Fruit fly (Drosophila melanogaster): ENCODE measurements around the gene CG12499.
A peak's percentile ranks its signal among the peaks of the same experiment; 100 is the strongest.

CG12499 gene

DNA sequence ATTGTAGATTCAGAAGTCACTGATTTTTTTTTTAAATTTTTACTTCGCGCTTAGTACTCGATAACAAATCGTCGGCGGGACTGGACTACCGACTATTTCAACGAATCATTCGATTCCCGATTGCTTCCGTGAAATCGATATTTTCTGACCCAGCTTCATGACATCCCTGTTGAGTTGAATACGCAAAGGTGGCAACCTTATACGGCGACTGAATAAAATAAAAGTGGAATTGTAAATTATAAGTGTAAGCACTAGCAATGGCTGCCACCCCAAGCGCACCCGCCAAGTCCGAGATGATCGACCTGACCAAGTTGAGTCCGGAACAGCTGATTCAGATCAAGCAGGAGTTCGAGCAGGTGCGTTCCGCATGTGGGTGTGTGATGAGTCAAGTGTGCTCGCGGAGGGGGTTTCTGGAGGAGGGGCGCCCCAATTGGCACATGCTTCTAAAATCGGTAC lies 40.7 kb upstream of the CG12499 start, which contains the start of gene Pfdn5 (continued):
- no peak for TF ChIP-seq Camta (GFP tag; optimal IDR thresholded peaks at IDR 0.05)
- no peak for TF ChIP-seq en (GFP tag; optimal IDR thresholded peaks at IDR 0.05)
- no peak for TF ChIP-seq eve (GFP tag; optimal IDR thresholded peaks at IDR 0.05)
- TF ChIP-seq Med (GFP tag): peak; percentile 87
- no peak for TF ChIP-seq h (optimal IDR thresholded peaks at IDR 0.05)
- no peak for TF ChIP-seq Trl (optimal IDR thresholded peaks at IDR 0.05)
- peak; percentile 2 for TF ChIP-seq Trl (GFP tag; optimal IDR thresholded peaks at IDR 0.05)
- TF ChIP-seq Fer1 (GFP tag; optimal IDR thresholded peaks at IDR 0.05): no peak
- peak; percentile 98 for TF ChIP-seq Dref (GFP tag; IDR thresholded peaks at IDR 0.05)
- TF ChIP-seq tna (GFP tag; IDR thresholded peaks at IDR 0.05; ENCODE audit: partially characterized antibody): peak; percentile 87
- no peak for TF ChIP-seq CG8359 (GFP tag; optimal IDR thresholded peaks at IDR 0.05; ENCODE audit: borderline replicate concordance)
- TF ChIP-seq z (GFP tag; IDR thresholded peaks at IDR 0.05): no peak
- TF ChIP-seq CG11247 (GFP tag; IDR thresholded peaks at IDR 0.05): no peak
- no peak for TF ChIP-seq pan (optimal IDR thresholded peaks at IDR 0.05)
- no peak for TF ChIP-seq pan (GFP tag; optimal IDR thresholded peaks at IDR 0.05 in 1 of 2, IDR thresholded peaks at IDR 0.05 in 1 of 2)
- no peak for TF ChIP-seq chif (GFP tag; optimal IDR thresholded peaks at IDR 0.05)
- no peak for TF ChIP-seq Spps (tag; optimal IDR thresholded peaks at IDR 0.05)
- no peak for TF ChIP-seq ssp (GFP tag; IDR thresholded peaks at IDR 0.05)
- peak; percentile 33 for TF ChIP-seq HmgD (GFP tag; optimal IDR thresholded peaks at IDR 0.05)
- no peak for TF ChIP-seq TFAM (GFP tag; optimal IDR thresholded peaks at IDR 0.05)
- TF ChIP-seq kni (GFP tag; optimal IDR thresholded peaks at IDR 0.05): no peak
- TF ChIP-seq CG11456 (GFP tag; IDR thresholded peaks at IDR 0.05): no peak
- TF ChIP-seq ham (GFP tag; IDR thresholded peaks at IDR 0.05): no peak
- no peak for TF ChIP-seq scrt (GFP tag; optimal IDR thresholded peaks at IDR 0.05)
- TF ChIP-seq CG6791 (GFP tag; IDR thresholded peaks at IDR 0.05; ENCODE audit: partially characterized antibody): peak; percentile 90
- peak; percentile 73 for TF ChIP-seq BEAF-32 (GFP tag; optimal IDR thresholded peaks at IDR 0.05)
- peak; percentile 38 for TF ChIP-seq CG9797 (GFP tag; optimal IDR thresholded peaks at IDR 0.05)
- TF ChIP-seq phol (tag; optimal IDR thresholded peaks at IDR 0.05): peak; percentile 53
- TF ChIP-seq Myb (GFP tag; optimal IDR thresholded peaks at IDR 0.05): peak; percentile 76
- TF ChIP-seq MBD-R2 (GFP tag; IDR thresholded peaks at IDR 0.05): peak; percentile 89
- TF ChIP-seq CG17359 (tag; optimal IDR thresholded peaks at IDR 0.05): no peak
- TF ChIP-seq CTCF (GFP tag; optimal IDR thresholded peaks at IDR 0.05): no peak
- no peak for TF ChIP-seq ems (GFP tag; optimal IDR thresholded peaks at IDR 0.05)
- peak; percentile 91 for TF ChIP-seq nerfin-2 (GFP tag; IDR thresholded peaks at IDR 0.05; ENCODE audit: partially characterized antibody)
- no peak for TF ChIP-seq CG14667 (GFP tag; IDR thresholded peaks at IDR 0.05)
- TF ChIP-seq CG12155 (GFP tag; optimal IDR thresholded peaks at IDR 0.05): peak; percentile 8
- no peak for TF ChIP-seq lola (GFP tag; optimal IDR thresholded peaks at IDR 0.05)
- no peak for TF ChIP-seq aop (GFP tag; IDR thresholded peaks at IDR 0.05)
- no peak for TF ChIP-seq bab2 (GFP tag; optimal IDR thresholded peaks at IDR 0.05)
- TF ChIP-seq sna (GFP tag; IDR thresholded peaks at IDR 0.05; ENCODE audit: partially characterized antibody): peak; percentile 81
- TF ChIP-seq Atf-2 (GFP tag; optimal IDR thresholded peaks at IDR 0.05): no peak
- TF ChIP-seq CG16813 (GFP tag; IDR thresholded peaks at IDR 0.05; ENCODE audit: partially characterized antibody): peak; percentile 85
- TF ChIP-seq CG10959 (GFP tag; IDR thresholded peaks at IDR 0.05): no peak
- no peak for TF ChIP-seq CG7556 (GFP tag; optimal IDR thresholded peaks at IDR 0.05)
- peak; percentile 12 for TF ChIP-seq tx (GFP tag; optimal IDR thresholded peaks at IDR 0.05)
- TF ChIP-seq CG6683 (GFP tag; optimal IDR thresholded peaks at IDR 0.05): no peak
- TF ChIP-seq Ets97D (GFP tag; optimal IDR thresholded peaks at IDR 0.05): peak; percentile 78
- no peak for TF ChIP-seq twi (tag; optimal IDR thresholded peaks at IDR 0.05)
- peak; percentile 32 for TF ChIP-seq Elba2 (GFP tag; optimal IDR thresholded peaks at IDR 0.05)
- TF ChIP-seq CG13624 (GFP tag; optimal IDR thresholded peaks at IDR 0.05): peak; percentile 38
- TF ChIP-seq lbe (GFP tag; optimal IDR thresholded peaks at IDR 0.05): no peak
- TF ChIP-seq CG5180 (GFP tag; optimal IDR thresholded peaks at IDR 0.05): no peak
